Worm (Caenorhabditis elegans) whole organism, L4 larva: ENCODE measurements around the gene met-2.
"Not testable (repeated sequence)": the region's sequence is repeated elsewhere in the genome, so short reads cannot be mapped to it uniquely, and the experiment has no call there.

Source experiments
- D1046.2 ChIP-seq: fragments of 200-800 bp; sonication (Bioruptor generic); IDR thresholded peaks from 2 replicates; pipeline ENCODE4 v1.3.6; 2022; ENCODE audit warnings: missing genetic modification characterization, missing compliant biosample characterization
- T20F7.1 ChIP-seq: fragments of 200-800 bp; sonication (Bioruptor generic); optimal IDR thresholded peaks from 2 replicates; lab custom pipeline; 2018; ENCODE audit warnings: mild to moderate bottlenecking, missing genetic modification characterization, missing compliant biosample characterization
- Y75B8A.6 ChIP-seq: fragments of 200-800 bp; sonication (Bioruptor generic); IDR thresholded peaks from 2 replicates; pipeline ENCODE4 v1.3.6; 2022; ENCODE audit warnings: missing genetic modification reagents, missing genetic modification characterization, missing compliant biosample characterization
- aha-1 ChIP-seq: fragments of 150-350 bp; peaks from one replicate; lab custom pipeline; 2014; ENCODE audit warnings: missing biosample characterization, missing genetic modification characterization
- ceh-62 ChIP-seq: sonication (generic microtip); optimal IDR thresholded peaks from 2 replicates; lab custom pipeline; 2017; ENCODE audit warnings: missing biosample characterization, missing genetic modification characterization
- cey-2 ChIP-seq: sonication (generic microtip); optimal IDR thresholded peaks from 3 replicates; lab custom pipeline; 2017; ENCODE audit warnings: missing genetic modification characterization, mild to moderate bottlenecking, missing compliant biosample characterization, antibody characterized with exemption, borderline replicate concordance; ENCODE audit not compliant: insufficient read depth
- daf-16 ChIP-seq, 3 experiments: sonication (generic microtip); optimal IDR thresholded peaks; 2 replicates each; lab custom pipeline; 2016 to 2017; ENCODE audit warnings: missing genetic modification characterization in 3 of 3, missing genetic modification reagents in 3 of 3, mild to moderate bottlenecking in 2 of 3, missing compliant biosample characterization in 2 of 3, missing biosample characterization in 1 of 3, moderate library complexity in 1 of 3
- daf-19 ChIP-seq: fragments of 200-800 bp; sonication (Bioruptor generic); conservative IDR thresholded peaks from 2 replicates; pipeline ENCODE4 v1.3.6; 2022; ENCODE audit warnings: missing genetic modification characterization, missing compliant biosample characterization
- dpl-1 ChIP-seq: fragments of 150-350 bp; optimal IDR thresholded peaks from 2 replicates; lab custom pipeline; 2014; ENCODE audit warnings: missing biosample characterization, missing genetic modification reagents, missing genetic modification characterization
- fkh-10 ChIP-seq: fragments of 150-350 bp; optimal IDR thresholded peaks from 2 replicates; lab custom pipeline; 2014; ENCODE audit warnings: missing biosample characterization, missing genetic modification reagents, missing genetic modification characterization
- hif-1 ChIP-seq, 2 experiments: sonication (generic microtip); optimal IDR thresholded peaks; 2 replicates each; lab custom pipeline; 2016 to 2017; ENCODE audit warnings: missing compliant biosample characterization in 2 of 2, missing genetic modification characterization in 2 of 2, missing genetic modification reagents in 2 of 2, missing genotype in 2 of 2, mild to moderate bottlenecking in 1 of 2
- hlh-11 ChIP-seq: fragments of 200-800 bp; sonication (Bioruptor generic); optimal IDR thresholded peaks from 2 replicates; lab custom pipeline; 2018; ENCODE audit warnings: mild to moderate bottlenecking, missing genetic modification characterization, missing compliant biosample characterization
- hlh-30 ChIP-seq: sonication (generic microtip); optimal IDR thresholded peaks from 2 replicates; lab custom pipeline; 2017; ENCODE audit warnings: antibody characterized with exemption, mild to moderate bottlenecking, missing genetic modification characterization, missing compliant biosample characterization; ENCODE audit not compliant: insufficient read depth
- lim-7 ChIP-seq: fragments of 200-800 bp; sonication (Bioruptor generic); IDR thresholded peaks from 2 replicates; pipeline ENCODE4 v1.3.6; 2022; ENCODE audit warnings: missing genetic modification characterization, missing compliant biosample characterization
- lin-38 ChIP-seq: fragments of 200-800 bp; sonication (Bioruptor generic); IDR thresholded peaks from 2 replicates; pipeline ENCODE4 v1.3.6; 2022; ENCODE audit warnings: missing genetic modification reagents, missing genetic modification characterization, missing compliant biosample characterization
- lsy-2 ChIP-seq, 2 experiments: fragments of 150-350 bp in 1 of 2; sonication (generic microtip) in 1 of 2; optimal IDR thresholded peaks; 2 replicates each; lab custom pipeline; 2014 to 2017; ENCODE audit warnings: missing biosample characterization in 2 of 2, missing genetic modification characterization in 2 of 2
- madf-5 ChIP-seq, 2 experiments: fragments of 200-800 bp; sonication (Bioruptor generic); IDR thresholded peaks; 2 replicates each; pipeline ENCODE4 v1.3.6; 2022; ENCODE audit warnings: missing compliant biosample characterization in 2 of 2, missing genetic modification characterization in 2 of 2
- mdl-1 ChIP-seq, 2 experiments: fragments of 150-350 bp in 1 of 2; sonication (generic microtip) in 1 of 2; optimal IDR thresholded peaks; 2 replicates each; lab custom pipeline; 2014 to 2017; ENCODE audit warnings: missing biosample characterization in 2 of 2, missing genetic modification characterization in 2 of 2
- mep-1 ChIP-seq: fragments of 150-350 bp; sonication (generic microtip); optimal IDR thresholded peaks from 3 replicates; lab custom pipeline; 2014; ENCODE audit warnings: missing biosample characterization, missing genetic modification characterization
- mes-2 ChIP-seq: sonication (generic microtip); optimal IDR thresholded peaks from 2 replicates; lab custom pipeline; 2016; ENCODE audit warnings: missing genotype, mild to moderate bottlenecking, missing genetic modification characterization, missing compliant biosample characterization; ENCODE audit not compliant: poor library complexity, severe bottlenecking
- mxl-2 ChIP-seq: fragments of 200-800 bp; sonication (Bioruptor generic); conservative IDR thresholded peaks from 2 replicates; pipeline ENCODE4 v1.3.6; 2022; ENCODE audit warnings: missing genetic modification reagents, missing genetic modification characterization, missing compliant biosample characterization
- nhr-102 ChIP-seq: sonication (generic microtip); optimal IDR thresholded peaks from 2 replicates; lab custom pipeline; 2016; ENCODE audit warnings: mild to moderate bottlenecking, missing genetic modification characterization, moderate library complexity, missing compliant biosample characterization
- nhr-111 ChIP-seq: fragments of 200-800 bp; sonication (Bioruptor generic); optimal IDR thresholded peaks from 2 replicates; lab custom pipeline; 2018; ENCODE audit warnings: mild to moderate bottlenecking, missing genetic modification characterization, missing compliant biosample characterization
- nhr-42 ChIP-seq: fragments of 200-800 bp; sonication (Bioruptor generic); IDR thresholded peaks from 2 replicates; pipeline ENCODE4 v1.3.6; 2022; ENCODE audit warnings: missing genetic modification characterization, missing compliant biosample characterization
- nhr-48 ChIP-seq: sonication (generic microtip); optimal IDR thresholded peaks from 2 replicates; lab custom pipeline; 2016; ENCODE audit warnings: mild to moderate bottlenecking, missing genetic modification characterization, missing compliant biosample characterization
- nhr-6 ChIP-seq: fragments of 150-350 bp; optimal IDR thresholded peaks from 2 replicates; lab custom pipeline; 2014; ENCODE audit warnings: missing biosample characterization, missing genetic modification characterization
- sdz-12 ChIP-seq: fragments of 200-800 bp; sonication (Bioruptor generic); optimal IDR thresholded peaks from 2 replicates; lab custom pipeline; 2018; ENCODE audit warnings: mild to moderate bottlenecking, missing genetic modification characterization, missing compliant biosample characterization
- set-16 ChIP-seq: fragments of 200-800 bp; sonication (Bioruptor generic); IDR thresholded peaks from 2 replicates; pipeline ENCODE4 v1.3.6; 2022; ENCODE audit warnings: missing genetic modification reagents, missing genetic modification characterization, missing compliant biosample characterization
- snpc-4 ChIP-seq: fragments of 150-350 bp; optimal IDR thresholded peaks from 2 replicates; lab custom pipeline; 2014; ENCODE audit warnings: missing biosample characterization, missing genetic modification characterization
- tra-1 ChIP-seq: fragments of 200-800 bp; sonication (Bioruptor generic); IDR thresholded peaks from 2 replicates; pipeline ENCODE4 v1.3.6; 2022; ENCODE audit warnings: missing genetic modification reagents, missing genetic modification characterization, missing compliant biosample characterization
- unc-130 ChIP-seq: sonication (generic microtip); optimal IDR thresholded peaks from 2 replicates; lab custom pipeline; 2016; ENCODE audit warnings: missing genetic modification reagents, missing genetic modification characterization, missing compliant biosample characterization
- vab-7 ChIP-seq: fragments of 200-800 bp; sonication (Bioruptor generic); IDR thresholded peaks from 2 replicates; pipeline ENCODE4 v1.3.6; 2022; ENCODE audit warnings: missing genetic modification reagents, missing genetic modification characterization, missing compliant biosample characterization
- zfp-2 ChIP-seq: sonication (generic microtip); optimal IDR thresholded peaks from 2 replicates; lab custom pipeline; 2016; ENCODE audit warnings: mild to moderate bottlenecking, missing genetic modification characterization, missing compliant biosample characterization
- zip-2 ChIP-seq: fragments of 150-350 bp; optimal IDR thresholded peaks from 2 replicates; lab custom pipeline; 2014; ENCODE audit warnings: missing biosample characterization, missing genetic modification characterization

The met-2 gene

DNA sequence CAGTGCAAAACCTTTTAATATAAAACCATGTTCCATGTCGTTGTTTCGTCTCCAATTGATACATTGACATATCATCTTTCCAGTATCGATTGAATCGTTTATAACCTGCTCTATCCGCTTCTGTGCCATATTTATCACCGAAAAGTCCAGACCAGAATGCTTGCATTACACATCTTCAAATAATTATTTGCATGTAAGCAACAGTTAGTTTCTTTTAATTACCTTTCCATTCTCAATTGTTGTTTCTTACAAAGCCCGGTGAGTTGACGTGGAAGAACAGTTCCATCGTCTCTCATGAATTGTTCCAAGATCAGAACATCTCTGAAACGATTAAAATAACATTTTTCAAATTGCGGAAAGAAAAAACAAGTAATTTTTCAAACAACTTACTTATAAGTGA is 43.9 kb upstream of the met-2 start, which contains the start of gene iglr-2:
TSS of gene iglr-2 (minus strand) at position 101 of the 400 bp plus-strand sequence.
- TF ChIP-seq nhr-42 (GFP tag; lab: Robert Waterston, UW) (no peak), aha-1 (tag; lab: Kevin White, UChicago) (peak; percentile 30)

ce11 chrIII:8331779-8332178 is 43.3 kb upstream of the met-2 start, which contains the start of the genes mrps-18A and ZC262.2:
mrps-18A (minus strand) TSS chrIII:8331919.
ZC262.2 (plus strand) TSS chrIII:8332062.
- no peak for TF ChIP-seq sdz-12 (GFP tag; lab: Kevin White, UChicago)
- TF ChIP-seq zfp-2 (tag; lab: Kevin White, UChicago), result no peak
- peak; percentile 57 for TF ChIP-seq mes-2 (tag; lab: Kevin White, UChicago)
- TF ChIP-seq lsy-2 (tag; optimal IDR thresholded peaks at IDR 0.05; lab: Kevin White, UChicago), result peak; percentile 22 to 97
- no peak for TF ChIP-seq lin-38 (GFP tag; lab: Robert Waterston, UW)
- TF ChIP-seq mep-1 (tag; lab: Kevin White, UChicago), result peak; percentile 6
- no peak for TF ChIP-seq daf-16 (GFP tag; optimal IDR thresholded peaks at IDR 0.05; lab: Kevin White, UChicago)
- TF ChIP-seq daf-16 (tag; optimal IDR thresholded peaks at IDR 0.05; lab: Kevin White, UChicago), result peak; percentile 40
- no peak for TF ChIP-seq hlh-11 (tag; lab: Kevin White, UChicago)
- peak; percentile 90 for TF ChIP-seq hlh-30
- TF ChIP-seq nhr-111 (GFP tag; lab: Kevin White, UChicago), result no peak
- no peak for TF ChIP-seq lim-7 (GFP tag; lab: Robert Waterston, UW)
- no peak for TF ChIP-seq fkh-10 (GFP tag; lab: Kevin White, UChicago)
- no peak for TF ChIP-seq unc-130 (GFP tag; lab: Kevin White, UChicago)
- TF ChIP-seq dpl-1 (GFP tag; lab: Kevin White, UChicago), result peak; percentile 48
- TF ChIP-seq mxl-2 (GFP tag; lab: Robert Waterston, UW), result no peak

- TF ChIP-seq cey-2 (tag; lab: Kevin White, UChicago) (no peak), madf-5 (GFP tag; IDR thresholded peaks at IDR 0.05; lab: Robert Waterston, UW) (no peak), nhr-111 (GFP tag; lab: Kevin White, UChicago) (no peak), mdl-1 (tag; optimal IDR thresholded peaks at IDR 0.05; lab: Kevin White, UChicago) (no peak), Y75B8A.6 (GFP tag; lab: Robert Waterston, UW) (no peak), hif-1 (tag; optimal IDR thresholded peaks at IDR 0.05; lab: Kevin White, UChicago) (no peak), zip-2 (tag; lab: Kevin White, UChicago) (no peak), ceh-62 (tag; lab: Kevin White, UChicago) (no peak), daf-19 (no peak), snpc-4 (tag; lab: Kevin White, UChicago) (no peak), D1046.2 (no peak), nhr-6 (no peak), nhr-102 (tag; lab: Kevin White, UChicago) (no peak), tra-1 (GFP tag; lab: Robert Waterston, UW) (no peak), unc-130 (GFP tag; lab: Kevin White, UChicago) (no peak), vab-7 (GFP tag; lab: Robert Waterston, UW) (no peak)
These were observed 40.7 kb upstream of the met-2 start, which contains the start of gene ZC262.4 for ce11 chrIII:8334432-8334831. ZC262.4 (minus strand) TSS chrIII:8334532.

- TF ChIP-seq set-16 (GFP tag; lab: Robert Waterston, UW), result peak; percentile 78
These were observed 39.5 kb upstream of the met-2 start for ce11 chrIII:8335585-8335984.

ce11 chrIII:8339372-8339771 is 35.7 kb upstream of the met-2 start, which contains the start of gene clc-28:
clc-28 (minus strand) TSS chrIII:8339472.
- TF ChIP-seq nhr-42 (GFP tag; lab: Robert Waterston, UW); nhr-48 (tag; lab: Kevin White, UChicago); T20F7.1 (GFP tag; lab: Kevin White, UChicago): not testable (repeated sequence)
